Fruit fly (Drosophila melanogaster) whole organism, embryonic: ENCODE data around the gene SmE.

ENCODE experiments used
- Ada2b ChIP-seq: fragments of 200-800 bp; sonication (Bioruptor generic); IDR thresholded peaks from 2 replicates; pipeline ENCODE4 v1.3.6; 2022; ENCODE audit warnings: missing biosample characterization, missing genetic modification characterization
- B-H1 ChIP-seq: fragments of 200-800 bp; sonication (Bioruptor generic); IDR thresholded peaks from 3 replicates; pipeline ENCODE4 v1.3.6; 2022; ENCODE audit warnings: missing biosample characterization, missing genetic modification characterization
- CG12769 ChIP-seq: fragments of 200-800 bp; sonication (Bioruptor generic); optimal IDR thresholded peaks from 2 replicates; lab custom pipeline; 2019; ENCODE audit warnings: missing biosample characterization, mild to moderate bottlenecking, missing genetic modification characterization, moderate library complexity
- CG13123 ChIP-seq: fragments of 200-800 bp; sonication (Bioruptor generic); optimal IDR thresholded peaks from 2 replicates; lab custom pipeline; 2016; ENCODE audit warnings: missing biosample characterization, missing genetic modification characterization
- CG13624 ChIP-seq: fragments of 200-800 bp; sonication (Bioruptor generic); optimal IDR thresholded peaks from 2 replicates; lab custom pipeline; 2016; ENCODE audit warnings: missing biosample characterization, missing genetic modification characterization
- CG14050 ChIP-seq: fragments of 200-800 bp; sonication (Bioruptor generic); IDR thresholded peaks from 3 replicates; pipeline ENCODE4 v1.3.6; 2022; ENCODE audit warnings: missing biosample characterization, missing genetic modification characterization
- CG15601 ChIP-seq: fragments of 200-800 bp; sonication (Bioruptor generic); optimal IDR thresholded peaks from 3 replicates; lab custom pipeline; 2019; ENCODE audit warnings: missing biosample characterization, mild to moderate bottlenecking, missing genetic modification characterization, moderate library complexity
- CG17359 ChIP-seq: fragments of 200-800 bp; sonication (Bioruptor generic); optimal IDR thresholded peaks from 3 replicates; lab custom pipeline; 2018; ENCODE audit warnings: missing biosample characterization, mild to moderate bottlenecking, missing genetic modification characterization, moderate library complexity
- CG3065 ChIP-seq: fragments of 200-800 bp; sonication (Bioruptor generic); optimal IDR thresholded peaks from 2 replicates; lab custom pipeline; 2016; ENCODE audit warnings: missing biosample characterization, missing genetic modification characterization
- CG3407 ChIP-seq: fragments of 200-800 bp; sonication (Bioruptor generic); optimal IDR thresholded peaks from 2 replicates; lab custom pipeline; 2018; ENCODE audit warnings: missing biosample characterization, mild to moderate bottlenecking, missing genetic modification characterization
- CG6254 ChIP-seq: fragments of 200-800 bp; sonication (Bioruptor generic); optimal IDR thresholded peaks from 3 replicates; lab custom pipeline; 2017; ENCODE audit warnings: mild to moderate bottlenecking, missing biosample characterization, missing genetic modification reagents, missing genetic modification characterization
- CG7786 ChIP-seq: fragments of 200-800 bp; sonication (Bioruptor generic); optimal IDR thresholded peaks from 2 replicates; lab custom pipeline; 2016; ENCODE audit warnings: missing biosample characterization, missing genetic modification characterization
- CG8281 ChIP-seq: fragments of 200-800 bp; sonication (Bioruptor generic); optimal IDR thresholded peaks from 2 replicates; lab custom pipeline; 2018; ENCODE audit warnings: missing biosample characterization, mild to moderate bottlenecking, missing genetic modification characterization, moderate library complexity
- CG8290 ChIP-seq, 3 experiments: fragments of 200-800 bp; sonication (Bioruptor generic); optimal IDR thresholded peaks; 2 replicates each; lab custom pipeline; 2016 to 2019; ENCODE audit warnings: missing biosample characterization in 3 of 3, missing genetic modification characterization in 3 of 3, mild to moderate bottlenecking in 2 of 3, moderate library complexity in 1 of 3
- CG8924 ChIP-seq: fragments of 200-800 bp; optimal IDR thresholded peaks from 3 replicates; lab custom pipeline; 2019; ENCODE audit warnings: missing biosample characterization, mild to moderate bottlenecking, missing genetic modification characterization, moderate library complexity
- CG8944 ChIP-seq: fragments of 200-800 bp; sonication (Bioruptor generic); optimal IDR thresholded peaks from 3 replicates; lab custom pipeline; 2016; ENCODE audit warnings: missing biosample characterization, missing genetic modification characterization
- CG9609 ChIP-seq: fragments of 200-800 bp; sonication (Bioruptor generic); optimal IDR thresholded peaks from 3 replicates; lab custom pipeline; 2016; ENCODE audit warnings: missing biosample characterization, missing genetic modification characterization
- Chrac-16 ChIP-seq: fragments of 200-800 bp; sonication (Bioruptor generic); optimal IDR thresholded peaks from 3 replicates; lab custom pipeline; 2016; ENCODE audit warnings: missing biosample characterization, missing genetic modification characterization
- Dp ChIP-seq: fragments of 200-800 bp; sonication (Bioruptor generic); optimal IDR thresholded peaks from 2 replicates; lab custom pipeline; 2018; ENCODE audit warnings: missing biosample characterization, mild to moderate bottlenecking, missing genetic modification characterization, moderate library complexity
- Dref ChIP-seq: fragments of 200-800 bp; sonication (Bioruptor generic); IDR thresholded peaks from 2 replicates; pipeline ENCODE4 v1.3.6; 2022; ENCODE audit warnings: missing biosample characterization, missing genetic modification characterization
- E2f2 ChIP-seq: fragments of 200-800 bp; sonication (Bioruptor generic); IDR thresholded peaks from 2 replicates; pipeline ENCODE4 v1.3.6; 2022; ENCODE audit warnings: missing biosample characterization, missing genetic modification characterization
- Ets65A ChIP-seq: fragments of 200-800 bp; sonication (Bioruptor generic); peaks from one replicate; lab custom pipeline; 2016; ENCODE audit warnings: missing biosample characterization, missing genetic modification characterization
- Ets97D ChIP-seq: fragments of 200-800 bp; sonication (Bioruptor generic); optimal IDR thresholded peaks from 3 replicates; lab custom pipeline; 2016; ENCODE audit warnings: missing biosample characterization, missing genetic modification characterization
- GATAe ChIP-seq: fragments of 200-800 bp; sonication (Bioruptor generic); conservative IDR thresholded peaks from 2 replicates; pipeline ENCODE4 v1.3.6; 2022; ENCODE audit warnings: missing biosample characterization, missing genetic modification characterization
- HLH3B ChIP-seq: fragments of 200-800 bp; sonication (Bioruptor generic); IDR thresholded peaks from 2 replicates; pipeline ENCODE4 v1.3.6; 2022; ENCODE audit warnings: missing biosample characterization, missing genetic modification characterization
- HmgD ChIP-seq: fragments of 200-800 bp; sonication (Bioruptor generic); optimal IDR thresholded peaks from 3 replicates; lab custom pipeline; 2016; ENCODE audit warnings: missing biosample characterization, missing genetic modification characterization
- Hr39 ChIP-seq: fragments of >200 bp; optimal IDR thresholded peaks from 2 replicates; lab custom pipeline; 2017
- Hr51 ChIP-seq, 2 experiments: fragments of 200-800 bp; sonication (Bioruptor generic); optimal IDR thresholded peaks; 2 replicates in 1 of 2; 3 replicates in 1 of 2; lab custom pipeline; 2016 to 2018; ENCODE audit warnings: missing biosample characterization in 2 of 2, missing genetic modification characterization in 2 of 2, mild to moderate bottlenecking in 1 of 2, moderate library complexity in 1 of 2
- Hr78 ChIP-seq, 2 experiments: fragments of 200-800 bp in 1 of 2; fragments of >200 bp in 1 of 2; sonication (Bioruptor generic) in 1 of 2; optimal IDR thresholded peaks; 2 replicates each; lab custom pipeline; 2017 to 2019; ENCODE audit warnings: missing biosample characterization in 2 of 2, missing genetic modification characterization in 2 of 2, mild to moderate bottlenecking in 1 of 2, moderate library complexity in 1 of 2
- Kr ChIP-seq: fragments of 200-800 bp; sonication (Bioruptor generic); optimal IDR thresholded peaks from 2 replicates; lab custom pipeline; 2017; ENCODE audit warnings: missing biosample characterization, mild to moderate bottlenecking, missing genetic modification characterization
- Neu2 ChIP-seq: fragments of 200-800 bp; sonication (Bioruptor generic); optimal IDR thresholded peaks from 3 replicates; lab custom pipeline; 2016; ENCODE audit warnings: missing biosample characterization, missing genetic modification characterization, borderline replicate concordance
- PHDP ChIP-seq: fragments of 200-800 bp; sonication (Bioruptor generic); optimal IDR thresholded peaks from 3 replicates; lab custom pipeline; 2018; ENCODE audit warnings: missing biosample characterization, mild to moderate bottlenecking, missing genetic modification characterization, moderate library complexity
- Side ChIP-seq: fragments of 200-800 bp; sonication (Bioruptor generic); optimal IDR thresholded peaks from 2 replicates; lab custom pipeline; 2016; ENCODE audit warnings: missing biosample characterization, missing genetic modification characterization
- Trl ChIP-seq, 3 experiments: fragments of >200 bp in 2 of 3; fragments of 200-800 bp in 1 of 3; sonication (Bioruptor generic) in 1 of 3; optimal IDR thresholded peaks; 2 replicates in 1 of 3; 3 replicates in 2 of 3; lab custom pipeline; 2016 to 2017; ENCODE audit warnings: missing biosample characterization in 1 of 3, missing genetic modification characterization in 1 of 3
- ap ChIP-seq: fragments of 200-800 bp; sonication (Bioruptor generic); IDR thresholded peaks from 2 replicates; pipeline ENCODE4 v1.3.6; 2022; ENCODE audit warnings: missing biosample characterization, missing genetic modification characterization
- crc ChIP-seq: fragments of 200-800 bp; sonication (Bioruptor generic); optimal IDR thresholded peaks from 2 replicates; lab custom pipeline; 2016; ENCODE audit warnings: missing biosample characterization, missing genetic modification characterization
- cwo ChIP-seq: fragments of 200-800 bp; sonication (Bioruptor generic); optimal IDR thresholded peaks from 3 replicates; lab custom pipeline; 2017; ENCODE audit warnings: missing biosample characterization, missing genetic modification characterization, mild to moderate bottlenecking, moderate library complexity, missing genetic modification reagents
- gcm2 ChIP-seq: fragments of 200-800 bp; sonication (Bioruptor generic); optimal IDR thresholded peaks from 2 replicates; lab custom pipeline; 2016; ENCODE audit warnings: missing biosample characterization, missing genetic modification characterization
- hkb ChIP-seq, 2 experiments: fragments of 200-800 bp in 1 of 2; fragments of >200 bp in 1 of 2; sonication (Bioruptor generic) in 1 of 2; IDR thresholded peaks in 1 of 2; optimal IDR thresholded peaks in 1 of 2; 2 replicates each; pipeline versions ENCODE4 v1.3.6 to Lab custom; 2017 to 2022; ENCODE audit warnings: missing biosample characterization in 1 of 2, missing genetic modification characterization in 1 of 2
- lbe ChIP-seq: fragments of 200-800 bp; sonication (Bioruptor generic); optimal IDR thresholded peaks from 2 replicates; lab custom pipeline; 2016; ENCODE audit warnings: missing biosample characterization, mild to moderate bottlenecking, missing genetic modification characterization
- lola ChIP-seq, 3 experiments: fragments of >200 bp in 2 of 3; fragments of 200-800 bp in 1 of 3; sonication (Bioruptor generic) in 1 of 3; optimal IDR thresholded peaks; 2 replicates each; lab custom pipeline; 2017 to 2019; ENCODE audit warnings: missing biosample characterization in 3 of 3, missing genetic modification characterization in 3 of 3, mild to moderate bottlenecking in 1 of 3, moderate library complexity in 1 of 3
- odd ChIP-seq: fragments of 200-800 bp; sonication (Bioruptor generic); optimal IDR thresholded peaks from 2 replicates; lab custom pipeline; 2017; ENCODE audit warnings: missing biosample characterization, mild to moderate bottlenecking, missing genetic modification characterization
- pita ChIP-seq: fragments of 200-800 bp; sonication (Bioruptor generic); optimal IDR thresholded peaks from 2 replicates; lab custom pipeline; 2017; ENCODE audit warnings: missing biosample characterization, mild to moderate bottlenecking, missing genetic modification characterization
- pros ChIP-seq: fragments of 200-800 bp; sonication (Bioruptor generic); optimal IDR thresholded peaks from 3 replicates; lab custom pipeline; 2019; ENCODE audit warnings: missing biosample characterization, mild to moderate bottlenecking, missing genetic modification characterization, moderate library complexity
- so ChIP-seq: fragments of 200-800 bp; sonication (Bioruptor generic); IDR thresholded peaks from 3 replicates; pipeline ENCODE4 v1.3.6; 2022; ENCODE audit warnings: missing biosample characterization, missing genetic modification characterization
- stwl ChIP-seq: fragments of 200-800 bp; sonication (Bioruptor generic); optimal IDR thresholded peaks from 3 replicates; lab custom pipeline; 2018; ENCODE audit warnings: missing biosample characterization, mild to moderate bottlenecking, missing genetic modification characterization, moderate library complexity
- tin ChIP-seq: fragments of 200-800 bp; sonication (Bioruptor generic); optimal IDR thresholded peaks from 3 replicates; lab custom pipeline; 2016; ENCODE audit warnings: missing biosample characterization, missing genetic modification characterization
- trh ChIP-seq: fragments of 200-800 bp; sonication (Bioruptor generic); optimal IDR thresholded peaks from 2 replicates; lab custom pipeline; 2016; ENCODE audit warnings: missing biosample characterization, missing genetic modification characterization
- twi ChIP-seq: fragments of 200-800 bp; optimal IDR thresholded peaks from 2 replicates; lab custom pipeline; 2019; ENCODE audit warnings: missing biosample characterization, mild to moderate bottlenecking, missing genetic modification characterization, moderate library complexity

SmE gene

DNA sequence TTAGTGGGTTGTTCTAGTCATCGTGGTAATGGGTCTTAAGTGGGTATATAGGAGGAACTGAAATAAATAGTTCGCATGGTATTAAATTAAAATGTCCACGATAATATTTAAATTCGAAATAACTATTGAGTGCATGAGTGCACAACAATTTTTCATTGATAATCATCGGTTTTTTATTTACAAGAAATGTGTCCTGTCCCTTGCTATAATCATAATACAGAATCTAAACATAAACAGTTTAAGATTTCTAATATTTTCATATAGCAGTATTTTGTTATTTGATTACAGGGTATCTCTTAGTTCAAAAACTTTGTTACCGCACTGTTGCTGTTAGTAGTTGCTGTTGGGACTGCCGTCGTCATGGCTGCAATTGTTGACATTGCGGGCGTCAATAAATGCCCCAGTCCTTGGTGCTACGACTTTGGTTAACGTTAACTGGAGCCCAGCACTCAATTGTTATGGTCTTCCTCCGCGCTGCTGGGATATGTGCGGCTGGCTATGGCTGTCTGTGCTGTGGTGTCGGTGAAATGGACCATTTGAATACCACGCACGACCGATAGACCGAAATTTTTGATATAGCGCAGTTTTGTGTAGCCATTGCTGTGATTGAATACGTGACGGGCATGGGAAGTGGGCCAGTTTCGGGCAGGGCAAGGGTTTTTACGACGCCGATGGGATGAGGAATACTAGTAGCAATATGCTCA is 13.3 kb downstream of the SmE start:
- TF ChIP-seq ap (GFP tag; lab: Robert Waterston, UW) (no peak), CG14050 (GFP tag; lab: Robert Waterston, UW) (no peak), B-H1 (GFP tag; lab: Robert Waterston, UW) (no peak), lbe (no peak), CG13123 (GFP tag; lab: Kevin White, UChicago) (no peak), CG8281 (tag; lab: Kevin White, UChicago) (no peak), E2f2 (peak; percentile 11; the same call in 1 of the 2 replicates), Chrac-16 (no peak), pros (GFP tag; lab: Kevin White, UChicago) (no peak), CG6254 (GFP tag; lab: Kevin White, UChicago) (no peak), PHDP (tag; lab: Kevin White, UChicago) (peak; percentile 51), stwl (tag; lab: Kevin White, UChicago) (no peak), cwo (GFP tag; lab: Kevin White, UChicago) (peak; percentile 49), CG12769 (tag; lab: Kevin White, UChicago) (peak; percentile 10), pita (GFP tag; lab: Kevin White, UChicago) (no peak), GATAe (GFP tag; lab: Robert Waterston, UW) (no peak), crc (GFP tag; lab: Kevin White, UChicago) (no peak), so (GFP tag; lab: Robert Waterston, UW) (no peak), Ada2b (GFP tag; lab: Robert Waterston, UW) (peak; percentile 14; the same call in 1 of the 2 replicates), Ets97D (GFP tag; lab: Kevin White, UChicago) (no peak), CG13624 (GFP tag; lab: Kevin White, UChicago) (peak; percentile 34), Hr51 (GFP tag; optimal IDR thresholded peaks at IDR 0.05; lab: Kevin White, UChicago) (peak in 1 of 2 experiments; percentile 68), CG15601 (no peak), Hr78 (GFP tag; optimal IDR thresholded peaks at IDR 0.05; lab: Kevin White, UChicago) (no peak), CG17359 (tag; lab: Kevin White, UChicago) (peak; percentile 60), CG3407 (GFP tag; lab: Kevin White, UChicago) (no peak), HLH3B (GFP tag; lab: Robert Waterston, UW) (no peak), hkb (optimal IDR thresholded peaks at IDR 0.05; lab: Kevin White, UChicago) (no peak), hkb (GFP tag; IDR thresholded peaks at IDR 0.05; lab: Robert Waterston, UW) (no peak), gcm2 (no peak), Neu2 (GFP tag; lab: Kevin White, UChicago) (no peak), CG3065 (GFP tag; lab: Kevin White, UChicago) (no peak), tin (GFP tag; lab: Kevin White, UChicago) (peak; percentile 15), CG8924 (tag; lab: Kevin White, UChicago) (peak; percentile 65), CG7786 (peak; percentile 16), Hr39 (lab: Kevin White, UChicago) (no peak), Kr (GFP tag; lab: Kevin White, UChicago) (no peak), Side (no peak), trh (GFP tag; lab: Kevin White, UChicago) (no peak), CG8944 (GFP tag; lab: Kevin White, UChicago) (no peak), odd (GFP tag; lab: Kevin White, UChicago) (no peak), HmgD (GFP tag; lab: Kevin White, UChicago) (no peak), lola (GFP tag; optimal IDR thresholded peaks at IDR 0.05; lab: Kevin White, UChicago) (no peak), Ets65A (GFP tag; lab: Kevin White, UChicago) (no peak), Dref (GFP tag; lab: Robert Waterston, UW) (no peak), CG8290 (GFP tag; optimal IDR thresholded peaks at IDR 0.05; lab: Kevin White, UChicago) (no peak), CG8290 (tag; optimal IDR thresholded peaks at IDR 0.05; lab: Kevin White, UChicago) (no peak), twi (tag; lab: Kevin White, UChicago) (no peak), CG9609 (GFP tag; lab: Kevin White, UChicago) (peak; percentile 18), Trl (optimal IDR thresholded peaks at IDR 0.05; lab: Kevin White, UChicago) (no peak), Trl (GFP tag; optimal IDR thresholded peaks at IDR 0.05; lab: Kevin White, UChicago) (no peak), Dp (no peak)
